Worm (Caenorhabditis elegans) whole organism, L3 larva: Measurements from ENCODE around the gene F45H10.5.
A peak's percentile ranks its signal among the peaks of the same experiment; 100 is the strongest.

Source experiments
- ceh-28 ChIP-seq: fragments of 150-350 bp; optimal IDR thresholded peaks from 2 replicates; lab custom pipeline; 2014; ENCODE audit warnings: missing biosample characterization, missing genetic modification reagents, missing genetic modification characterization
- fos-1 ChIP-seq: fragments of 150-350 bp; optimal IDR thresholded peaks from 2 replicates; lab custom pipeline; 2014; ENCODE audit warnings: missing biosample characterization, missing genetic modification characterization
- nhr-76 ChIP-seq: fragments of 150-350 bp; sonication (generic microtip); optimal IDR thresholded peaks from 5 replicates; lab custom pipeline; 2014; ENCODE audit warnings: missing biosample characterization, missing genetic modification characterization
- snpc-4 ChIP-seq: fragments of 150-350 bp; optimal IDR thresholded peaks from 2 replicates; lab custom pipeline; 2014; ENCODE audit warnings: missing biosample characterization, missing genetic modification characterization

- TF ChIP-seq ceh-28 (no peak), snpc-4 (peak; percentile 89), nhr-76 (tag; lab: Kevin White, UChicago) (no peak), fos-1 (no peak)
Measured at ce11 chrII:13521977-13522404, 20.3 kb downstream of the F45H10.5 start.
